Fruit fly (Drosophila melanogaster) S2 (cell line): ENCODE measurements around the gene CG43673.

ENCODE experiments used
- CG8478 ChIP-seq: fragments of >200 bp; optimal IDR thresholded peaks from 2 replicates; lab custom pipeline; 2018
- CTCF ChIP-seq, 2 experiments: fragments of >200 bp; optimal IDR thresholded peaks; 2 replicates each; lab custom pipeline; 2018

DNA sequence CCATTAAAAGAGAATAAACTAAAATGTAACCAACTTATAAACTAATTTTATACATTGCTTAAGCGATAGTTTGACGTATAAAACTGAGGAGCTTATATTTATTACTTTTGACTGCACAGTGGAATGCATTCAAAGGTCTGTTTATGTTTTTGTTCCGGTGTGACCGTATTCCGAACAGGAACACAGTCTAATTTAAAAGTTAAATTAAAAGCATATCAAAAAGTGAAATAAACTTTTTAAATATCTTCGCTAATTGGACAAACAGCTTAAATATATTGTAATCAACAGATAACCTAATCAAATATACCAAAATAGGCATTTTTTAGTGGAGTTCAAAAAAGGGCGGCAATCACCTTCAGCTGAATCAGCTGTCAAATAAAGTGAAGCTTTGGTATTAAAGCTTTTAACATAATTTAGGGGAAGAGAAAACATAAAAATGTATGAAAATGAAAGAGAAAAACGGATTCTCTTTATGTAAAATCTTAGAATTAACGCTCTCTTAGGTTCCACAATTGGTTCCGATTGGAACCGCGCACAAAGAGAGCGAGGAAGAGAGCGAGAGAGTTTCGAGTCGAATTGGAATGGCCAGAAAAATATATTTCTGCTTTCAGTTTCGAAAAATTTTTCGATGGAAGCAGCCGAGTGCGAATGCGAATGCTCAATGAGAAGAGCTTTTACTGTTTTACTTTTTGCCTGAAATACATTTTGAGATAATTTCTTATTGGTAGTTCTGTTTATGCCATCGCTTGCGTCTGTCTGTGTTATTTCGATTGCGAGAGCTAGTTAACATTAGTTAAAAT is 25.0 kb downstream of the CG43673 start, which contains the start of the genes PGRP-LE and sd:
- TF ChIP-seq CTCF (optimal IDR thresholded peaks at IDR 0.05; lab: Kevin White, UChicago): no peak
- TF ChIP-seq CG8478: no peak
